Fruit fly (Drosophila melanogaster) whole organism, prepupa: Measurements from ENCODE around the gene CG32276.

Source experiments
- CG10631 ChIP-seq: fragments of 200-800 bp; sonication (Bioruptor generic); optimal IDR thresholded peaks from 2 replicates; lab custom pipeline; 2016; ENCODE audit warnings: missing biosample characterization, missing genetic modification characterization
- CG11762 ChIP-seq: fragments of 200-800 bp; sonication (Bioruptor generic); optimal IDR thresholded peaks from 3 replicates; lab custom pipeline; 2016; ENCODE audit warnings: missing biosample characterization, missing genetic modification characterization; ENCODE audit not compliant: insufficient read depth
- CG11902 ChIP-seq: fragments of 200-800 bp; sonication (Bioruptor generic); optimal IDR thresholded peaks from 3 replicates; lab custom pipeline; 2016; ENCODE audit warnings: missing biosample characterization, missing genetic modification characterization
- CG15336 ChIP-seq: fragments of 200-800 bp; sonication (Bioruptor generic); IDR thresholded peaks from 2 replicates; pipeline ENCODE4 v1.3.6; 2022; ENCODE audit warnings: missing biosample characterization, missing genetic modification characterization
- CG1621 ChIP-seq: fragments of 200-800 bp; sonication (Bioruptor generic); optimal IDR thresholded peaks from 3 replicates; lab custom pipeline; 2018; ENCODE audit warnings: missing biosample characterization, mild to moderate bottlenecking, missing genetic modification characterization
- CG16779 ChIP-seq: fragments of 200-800 bp; sonication (Bioruptor generic); optimal IDR thresholded peaks from 3 replicates; lab custom pipeline; 2017; ENCODE audit warnings: missing biosample characterization, mild to moderate bottlenecking, missing genetic modification characterization
- CG31627 ChIP-seq: fragments of 200-800 bp; sonication (Bioruptor generic); optimal IDR thresholded peaks from 3 replicates; lab custom pipeline; 2016; ENCODE audit warnings: missing biosample characterization, missing genetic modification characterization
- CG32006 ChIP-seq: fragments of 200-800 bp; sonication (Bioruptor generic); optimal IDR thresholded peaks from 3 replicates; lab custom pipeline; 2017; ENCODE audit warnings: missing biosample characterization, mild to moderate bottlenecking, missing genetic modification characterization
- CG3919 ChIP-seq: fragments of 200-800 bp; sonication (Bioruptor generic); optimal IDR thresholded peaks from 3 replicates; lab custom pipeline; 2016; ENCODE audit warnings: missing biosample characterization, missing genetic modification characterization
- CG6163 ChIP-seq: fragments of 200-800 bp; sonication (Bioruptor generic); IDR thresholded peaks from 3 replicates; pipeline ENCODE4 v1.3.6; 2022; ENCODE audit warnings: missing biosample characterization, missing genetic modification characterization
- CG6792 ChIP-seq: fragments of 200-800 bp; sonication (Bioruptor generic); optimal IDR thresholded peaks from 3 replicates; lab custom pipeline; 2016; ENCODE audit warnings: missing biosample characterization, missing genetic modification characterization
- CG6808 ChIP-seq: fragments of 200-800 bp; sonication (Bioruptor generic); optimal IDR thresholded peaks from 3 replicates; lab custom pipeline; 2017; ENCODE audit warnings: missing biosample characterization, missing genetic modification characterization, mild to moderate bottlenecking, moderate library complexity, missing genetic modification reagents
- CG6854 ChIP-seq: fragments of 200-800 bp; sonication (Bioruptor generic); optimal IDR thresholded peaks from 2 replicates; lab custom pipeline; 2017; ENCODE audit warnings: missing biosample characterization, mild to moderate bottlenecking, missing genetic modification characterization
- CG8119 ChIP-seq: fragments of 200-800 bp; sonication (Bioruptor generic); IDR thresholded peaks from 3 replicates; pipeline ENCODE4 v1.3.6; 2022; ENCODE audit warnings: missing biosample characterization, missing genetic modification characterization
- CG8632 ChIP-seq: fragments of 200-800 bp; sonication (Bioruptor generic); optimal IDR thresholded peaks from 3 replicates; lab custom pipeline; 2016; ENCODE audit warnings: missing biosample characterization, missing genetic modification characterization
- Eip75B ChIP-seq: fragments of 200-800 bp; sonication (Bioruptor generic); optimal IDR thresholded peaks from 3 replicates; lab custom pipeline; 2016; ENCODE audit warnings: missing biosample characterization, missing genetic modification characterization
- Eip78C ChIP-seq: fragments of 200-800 bp; sonication (Bioruptor generic); peaks from one replicate; lab custom pipeline; 2016; ENCODE audit warnings: missing biosample characterization, missing genetic modification characterization
- Eip93F ChIP-seq: fragments of 200-800 bp; sonication (Bioruptor generic); optimal IDR thresholded peaks from 2 replicates; lab custom pipeline; 2016; ENCODE audit warnings: missing biosample characterization, mild to moderate bottlenecking, missing genetic modification characterization
- Ets96B ChIP-seq: fragments of 200-800 bp; optimal IDR thresholded peaks from 2 replicates; lab custom pipeline; 2019; ENCODE audit warnings: missing biosample characterization, mild to moderate bottlenecking, missing genetic modification characterization, moderate library complexity
- Gug ChIP-seq: fragments of 200-800 bp; sonication (Bioruptor generic); IDR thresholded peaks from 2 replicates; pipeline ENCODE4 v1.3.6; 2022; ENCODE audit warnings: missing biosample characterization, missing genetic modification characterization
- Hr4 ChIP-seq: fragments of 200-800 bp; sonication (Bioruptor generic); optimal IDR thresholded peaks from 3 replicates; lab custom pipeline; 2016; ENCODE audit warnings: missing biosample characterization, missing genetic modification characterization
- Met ChIP-seq: fragments of 200-800 bp; sonication (Bioruptor generic); optimal IDR thresholded peaks from 3 replicates; lab custom pipeline; 2016; ENCODE audit warnings: missing biosample characterization, missing genetic modification characterization
- OdsH ChIP-seq: fragments of 200-800 bp; sonication (Bioruptor generic); optimal IDR thresholded peaks from 3 replicates; lab custom pipeline; 2016; ENCODE audit warnings: missing biosample characterization, missing genetic modification characterization
- Sox14 ChIP-seq: fragments of 200-800 bp; sonication (Bioruptor generic); optimal IDR thresholded peaks from 3 replicates; lab custom pipeline; 2016; ENCODE audit warnings: missing biosample characterization, missing genetic modification characterization
- acj6 ChIP-seq: fragments of 200-800 bp; sonication (Bioruptor generic); optimal IDR thresholded peaks from 3 replicates; lab custom pipeline; 2016; ENCODE audit warnings: missing biosample characterization, missing genetic modification characterization
- cyc ChIP-seq: fragments of 200-800 bp; sonication (Bioruptor generic); optimal IDR thresholded peaks from 3 replicates; lab custom pipeline; 2016; ENCODE audit warnings: missing biosample characterization, missing genetic modification characterization
- esn ChIP-seq: fragments of 200-800 bp; sonication (Bioruptor generic); optimal IDR thresholded peaks from 2 replicates; lab custom pipeline; 2016; ENCODE audit warnings: missing biosample characterization, mild to moderate bottlenecking, missing genetic modification characterization, moderate library complexity
- fkh ChIP-seq: fragments of 200-800 bp; sonication (Bioruptor generic); optimal IDR thresholded peaks from 3 replicates; lab custom pipeline; 2017; ENCODE audit warnings: missing biosample characterization, mild to moderate bottlenecking, missing genetic modification characterization, moderate library complexity
- lz ChIP-seq: fragments of 200-800 bp; sonication (Bioruptor generic); optimal IDR thresholded peaks from 3 replicates; lab custom pipeline; 2016; ENCODE audit warnings: missing biosample characterization, missing genetic modification characterization
- salr ChIP-seq, 2 experiments: fragments of 200-800 bp; sonication (Bioruptor generic); optimal IDR thresholded peaks; 3 replicates each; lab custom pipeline; 2016 to 2018; ENCODE audit warnings: missing biosample characterization in 2 of 2, missing genetic modification characterization in 2 of 2, mild to moderate bottlenecking in 1 of 2
- spab ChIP-seq: fragments of 200-800 bp; sonication (Bioruptor generic); optimal IDR thresholded peaks from 2 replicates; lab custom pipeline; 2017; ENCODE audit warnings: missing biosample characterization, mild to moderate bottlenecking, missing genetic modification characterization, missing genetic modification reagents
- ss ChIP-seq, 2 experiments: fragments of 200-800 bp; sonication (Bioruptor generic); optimal IDR thresholded peaks; 2 replicates in 1 of 2; 3 replicates in 1 of 2; lab custom pipeline; 2017 to 2018; ENCODE audit warnings: mild to moderate bottlenecking in 2 of 2, missing biosample characterization in 2 of 2, missing genetic modification characterization in 2 of 2, moderate library complexity in 1 of 2
- svp ChIP-seq: fragments of 200-800 bp; sonication (Bioruptor generic); peaks from one replicate; lab custom pipeline; 2016; ENCODE audit warnings: missing biosample characterization, missing genetic modification characterization
- topi ChIP-seq: fragments of 200-800 bp; sonication (Bioruptor generic); optimal IDR thresholded peaks from 3 replicates; lab custom pipeline; 2016; ENCODE audit warnings: missing biosample characterization, missing genetic modification characterization
- vri ChIP-seq: fragments of 200-800 bp; sonication (Bioruptor generic); optimal IDR thresholded peaks from 3 replicates; lab custom pipeline; 2016; ENCODE audit warnings: missing biosample characterization, mild to moderate bottlenecking, missing genetic modification characterization

CG32276 gene

dm6 chr3L:3239785-3240596, 41.1 kb upstream of the CG32276 start (continued):
- TF ChIP-seq CG6163 (GFP tag; lab: Robert Waterston, UW) (peak; percentile 86), Eip75B (peak; percentile 61), CG31627 (GFP tag; lab: Kevin White, UChicago) (peak; percentile 73), CG8119 (GFP tag; lab: Robert Waterston, UW) (peak; percentile 33; the same call in 2 of the 3 replicates), CG15336 (GFP tag; lab: Robert Waterston, UW) (peak; percentile 55), fkh (GFP tag; lab: Kevin White, UChicago) (peak; percentile 64), Met (GFP tag; lab: Kevin White, UChicago) (peak; percentile 62), salr (GFP tag; optimal IDR thresholded peaks at IDR 0.05; lab: Kevin White, UChicago) (peak; percentile 6 to 85), acj6 (peak; percentile 81), CG16779 (tag; lab: Kevin White, UChicago) (peak; percentile 22), Sox14 (GFP tag; lab: Kevin White, UChicago) (peak; percentile 74), OdsH (peak; percentile 69), Eip93F (peak; percentile 69), CG6808 (GFP tag; lab: Kevin White, UChicago) (no peak)

dm6 chr3L:3239033-3239752, 40.3 kb upstream of the CG32276 start, which contains the start of gene CG17746:
Gene CG17746 (minus strand): TSS chr3L:3239578.
- TF ChIP-seq CG8632 (no peak), Eip78C (GFP tag; lab: Kevin White, UChicago) (peak; percentile 76), CG6854 (GFP tag; lab: Kevin White, UChicago) (peak; percentile 13), spab (GFP tag; lab: Kevin White, UChicago) (no peak), Hr4 (no peak), Sox14 (GFP tag; lab: Kevin White, UChicago) (peak; percentile 45), CG31627 (GFP tag; lab: Kevin White, UChicago) (peak; percentile 35), lz (GFP tag; lab: Kevin White, UChicago) (peak; percentile 38), ss (GFP tag; optimal IDR thresholded peaks at IDR 0.05; lab: Kevin White, UChicago) (peak in 1 of 2 experiments; percentile 48), CG32006 (GFP tag; lab: Kevin White, UChicago) (no peak), esn (GFP tag; lab: Kevin White, UChicago) (peak; percentile 0), svp (peak; percentile 93), cyc (GFP tag; lab: Kevin White, UChicago) (peak; percentile 10), CG10631 (GFP tag; lab: Kevin White, UChicago) (no peak), Ets96B (no peak), CG6808 (GFP tag; lab: Kevin White, UChicago) (peak; percentile 100), topi (GFP tag; lab: Kevin White, UChicago) (no peak), fkh (GFP tag; lab: Kevin White, UChicago) (peak; percentile 43), Gug (GFP tag; lab: Robert Waterston, UW) (0 out of 2 replicates have a peak, but pooled peaks have one; percentile 12)

- peak; percentile 23 for TF ChIP-seq vri (GFP tag; lab: Kevin White, UChicago)
- no peak for TF ChIP-seq CG11762 (GFP tag; lab: Kevin White, UChicago)
- peak; percentile 50; the same call in 1 of the 3 replicates for TF ChIP-seq CG6163 (GFP tag; lab: Robert Waterston, UW)
- TF ChIP-seq CG11902 (GFP tag; lab: Kevin White, UChicago): no peak
- TF ChIP-seq CG3919 (GFP tag; lab: Kevin White, UChicago): no peak
These were observed 37.5 kb upstream of the CG32276 start for dm6 chr3L:3236319-3236718.

- no peak for TF ChIP-seq CG6792 (GFP tag; lab: Kevin White, UChicago)
- TF ChIP-seq CG1621: no peak
- TF ChIP-seq fkh (GFP tag; lab: Kevin White, UChicago): no peak
- TF ChIP-seq topi (GFP tag; lab: Kevin White, UChicago): no peak
- TF ChIP-seq salr (GFP tag; optimal IDR thresholded peaks at IDR 0.05; lab: Kevin White, UChicago): no peak
- no peak for TF ChIP-seq CG10631 (GFP tag; lab: Kevin White, UChicago)
- no peak for TF ChIP-seq CG8632
- TF ChIP-seq CG8119 (GFP tag; lab: Robert Waterston, UW): no peak
These were observed 27.6 kb upstream of the CG32276 start for dm6 chr3L:3226458-3226783.
